Fruit fly (Drosophila melanogaster) S2 (cell line): Measurements from ENCODE around the gene CG6788.

Source experiments
- CG8478 ChIP-seq: fragments of >200 bp; optimal IDR thresholded peaks from 2 replicates; lab custom pipeline; 2018
- CTCF ChIP-seq, 2 experiments: fragments of >200 bp; optimal IDR thresholded peaks; 2 replicates each; lab custom pipeline; 2018

- TF ChIP-seq CG8478 (lab: Kevin White, UChicago) (no peak), CTCF (optimal IDR thresholded peaks at IDR 0.05; lab: Kevin White, UChicago) (peak; percentile 24 to 58)
Observed at dm6 chrX:17887208-17887627, 759 bp upstream of the CG6788 start, which contains the start of gene mnb.
